Fruit fly (Drosophila melanogaster): ENCODE results near the gene Bhmt.

DNA sequence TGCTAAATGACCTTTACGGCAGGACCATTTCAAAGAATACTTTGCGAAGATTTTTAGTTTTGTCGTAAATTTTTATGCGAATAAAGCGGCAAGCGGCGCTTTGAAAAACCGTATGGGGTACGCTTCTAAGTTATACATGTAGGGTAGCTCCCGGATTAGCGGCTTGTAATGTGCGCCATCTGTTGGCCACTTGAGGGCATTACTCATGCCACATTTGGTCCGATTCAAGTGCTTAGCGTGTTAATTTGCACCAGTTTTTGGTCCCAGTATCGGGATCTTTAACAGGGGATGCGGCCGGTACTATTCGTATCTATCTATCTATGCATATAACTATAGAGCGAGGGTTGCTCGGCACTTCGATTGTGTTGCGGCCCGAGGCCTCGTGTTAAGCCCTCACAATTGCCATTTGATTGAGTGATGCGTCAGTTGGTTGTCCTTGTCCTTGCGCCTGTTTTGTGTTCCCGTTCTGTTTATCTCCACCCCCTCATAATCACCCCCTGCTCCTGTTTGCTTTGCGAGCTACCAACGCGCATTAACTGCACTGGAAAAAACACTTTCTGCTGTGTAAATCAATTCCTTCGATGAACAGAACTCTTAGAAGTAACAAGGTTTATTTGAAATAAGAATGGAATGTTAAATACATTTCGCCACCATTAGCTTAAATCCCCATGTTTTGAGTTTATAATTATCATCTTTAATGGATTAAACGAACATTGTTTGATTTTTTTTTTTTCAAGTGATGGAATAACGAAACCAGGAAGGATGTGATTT, 26.6 kb downstream of the Bhmt start:
- no peak for TF ChIP-seq CG11617 (GFP tag; optimal IDR thresholded peaks at IDR 0.05)
- no peak for TF ChIP-seq kay (GFP tag; ENCODE audit: borderline replicate concordance)
- no peak for TF ChIP-seq CG5204 (GFP tag; optimal IDR thresholded peaks at IDR 0.05)
- TF ChIP-seq bab1 (GFP tag; optimal IDR thresholded peaks at IDR 0.05), result no peak
- no peak for TF ChIP-seq Hr96 (GFP tag; optimal IDR thresholded peaks at IDR 0.05)
- TF ChIP-seq ovo (GFP tag; optimal IDR thresholded peaks at IDR 0.05), result no peak
- no peak for TF ChIP-seq toe (GFP tag; optimal IDR thresholded peaks at IDR 0.05)
- no peak for TF ChIP-seq cic (GFP tag; optimal IDR thresholded peaks at IDR 0.05)
- no peak for TF ChIP-seq Mnt (GFP tag; optimal IDR thresholded peaks at IDR 0.05)
- TF ChIP-seq pad (GFP tag; optimal IDR thresholded peaks at IDR 0.05), result no peak
- no peak for TF ChIP-seq CG7045 (GFP tag; optimal IDR thresholded peaks at IDR 0.05)
